Worm (Caenorhabditis elegans) whole organism, L1 larva: ENCODE measurements around the gene copg-1.

ENCODE experiments used
- snpc-4 ChIP-seq: fragments of 150-350 bp; optimal IDR thresholded peaks from 2 replicates; lab custom pipeline; 2014; ENCODE audit warnings: missing biosample characterization, missing genetic modification characterization
- unc-130 ChIP-seq: fragments of 150-350 bp; optimal IDR thresholded peaks from 2 replicates; lab custom pipeline; 2017; ENCODE audit warnings: missing biosample characterization, missing genetic modification characterization, inconsistent platforms
- vab-15 ChIP-seq: sonication (generic microtip); optimal IDR thresholded peaks from 2 replicates; lab custom pipeline; 2017; ENCODE audit warnings: missing genotype, mild to moderate bottlenecking, missing genetic modification characterization, missing compliant biosample characterization

- TF ChIP-seq snpc-4 (tag; lab: Kevin White, UChicago) = no peak
- no peak for TF ChIP-seq unc-130 (tag; lab: Kevin White, UChicago)
- no peak for TF ChIP-seq vab-15 (tag; lab: Kevin White, UChicago)
Observed at ce11 chrIV:10194345-10194744, 42.6 kb downstream of the copg-1 start, which contains the start of gene ptrg-1.
